Fruit fly (Drosophila melanogaster): ENCODE data around the gene CG32817.

DNA sequence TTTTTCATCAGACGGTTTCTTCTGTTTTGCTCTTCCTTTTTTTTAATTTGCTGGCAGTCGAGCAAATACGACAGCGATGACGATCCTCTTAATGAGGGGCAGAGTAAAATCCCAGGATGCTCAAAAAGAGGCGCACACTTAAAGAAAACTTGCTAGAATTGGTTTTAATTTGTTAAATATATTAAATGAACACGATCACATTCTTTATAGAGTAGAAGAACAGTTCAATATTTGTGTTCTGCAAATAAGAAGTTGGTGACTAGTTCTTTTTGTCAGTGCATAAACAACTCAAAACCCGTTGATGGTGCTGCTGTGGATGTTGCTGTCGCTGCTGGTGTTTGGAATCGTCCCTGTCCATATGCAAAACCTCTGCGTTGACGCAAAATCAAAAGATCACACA is 30.6 kb upstream of the CG32817 start:
- no peak for TF ChIP-seq CG17802 (tag; optimal IDR thresholded peaks at IDR 0.05)
- no peak for TF ChIP-seq nerfin-2 (GFP tag; IDR thresholded peaks at IDR 0.05; ENCODE audit: partially characterized antibody)
- TF ChIP-seq CG11695 (GFP tag; IDR thresholded peaks at IDR 0.05): no peak
- TF ChIP-seq CG2120 (GFP tag; optimal IDR thresholded peaks at IDR 0.05): no peak
- no peak for TF ChIP-seq Dp (GFP tag; optimal IDR thresholded peaks at IDR 0.05)
- no peak for TF ChIP-seq phol (tag; optimal IDR thresholded peaks at IDR 0.05)
- no peak for TF ChIP-seq CG9437 (GFP tag; optimal IDR thresholded peaks at IDR 0.05)
- no peak for TF ChIP-seq CG8089 (GFP tag; optimal IDR thresholded peaks at IDR 0.05)
- TF ChIP-seq chif (GFP tag; optimal IDR thresholded peaks at IDR 0.05): no peak
- TF ChIP-seq lilli (GFP tag; optimal IDR thresholded peaks at IDR 0.05): no peak
- TF ChIP-seq kah (GFP tag; optimal IDR thresholded peaks at IDR 0.05): no peak
- TF ChIP-seq cg (GFP tag; optimal IDR thresholded peaks at IDR 0.05): no peak

All from whole organism, embryonic.